Fruit fly (Drosophila melanogaster): ENCODE measurements around the gene Acsx1L.

dm6 chr3R:19777180-19777579 is 4.2 kb upstream of the Acsx1L start, which contains the start of gene Acsx1R:
- TF ChIP-seq pan (optimal IDR thresholded peaks at IDR 0.05) (no peak), CG8478 (optimal IDR thresholded peaks at IDR 0.05) (no peak), psq (optimal IDR thresholded peaks at IDR 0.05) (no peak), EcR (GFP tag; optimal IDR thresholded peaks at IDR 0.05) (no peak), usp (GFP tag; optimal IDR thresholded peaks at IDR 0.05) (no peak)
